Fruit fly (Drosophila melanogaster) whole organism, embryonic: ENCODE data around the gene CG4459.

Source experiments
- CG10959 ChIP-seq: fragments of 200-800 bp; sonication (Bioruptor generic); IDR thresholded peaks from 2 replicates; pipeline ENCODE4 v1.3.6; 2022; ENCODE audit warnings: missing biosample characterization, missing genetic modification characterization
- CG11398 ChIP-seq: fragments of 200-800 bp; sonication (Bioruptor generic); optimal IDR thresholded peaks from 2 replicates; lab custom pipeline; 2016; ENCODE audit warnings: missing biosample characterization, missing genetic modification characterization
- CG12769 ChIP-seq: fragments of 200-800 bp; sonication (Bioruptor generic); optimal IDR thresholded peaks from 2 replicates; lab custom pipeline; 2019; ENCODE audit warnings: missing biosample characterization, mild to moderate bottlenecking, missing genetic modification characterization, moderate library complexity
- CG13123 ChIP-seq: fragments of 200-800 bp; sonication (Bioruptor generic); optimal IDR thresholded peaks from 2 replicates; lab custom pipeline; 2016; ENCODE audit warnings: missing biosample characterization, missing genetic modification characterization
- CG14014 ChIP-seq: fragments of 200-800 bp; sonication (Bioruptor generic); IDR thresholded peaks from 2 replicates; pipeline ENCODE4 v1.3.6; 2022; ENCODE audit warnings: missing biosample characterization, missing genetic modification characterization
- CG15011 ChIP-seq: fragments of 200-800 bp; sonication (Bioruptor generic); optimal IDR thresholded peaks from 3 replicates; lab custom pipeline; 2018; ENCODE audit warnings: missing biosample characterization, mild to moderate bottlenecking, missing genetic modification characterization
- CG15073 ChIP-seq: fragments of 200-800 bp; sonication (Bioruptor generic); optimal IDR thresholded peaks from 2 replicates; lab custom pipeline; 2016; ENCODE audit warnings: missing biosample characterization, missing genetic modification characterization
- CG17568 ChIP-seq: fragments of 200-800 bp; sonication (Bioruptor generic); optimal IDR thresholded peaks from 2 replicates; lab custom pipeline; 2018; ENCODE audit warnings: missing biosample characterization, mild to moderate bottlenecking, missing genetic modification characterization, moderate library complexity
- CG17829 ChIP-seq: fragments of 200-800 bp; optimal IDR thresholded peaks from 2 replicates; lab custom pipeline; 2019; ENCODE audit warnings: missing biosample characterization, mild to moderate bottlenecking, missing genetic modification characterization, moderate library complexity
- CG17912 ChIP-seq: fragments of 200-800 bp; sonication (Bioruptor generic); optimal IDR thresholded peaks from 2 replicates; lab custom pipeline; 2018; ENCODE audit warnings: missing biosample characterization, mild to moderate bottlenecking, missing genetic modification characterization
- CG18011 ChIP-seq: fragments of 200-800 bp; sonication (Bioruptor generic); optimal IDR thresholded peaks from 2 replicates; lab custom pipeline; 2017; ENCODE audit warnings: missing biosample characterization, missing genetic modification characterization, mild to moderate bottlenecking, moderate library complexity, missing genotype
- CG2199 ChIP-seq: fragments of 200-800 bp; sonication (Bioruptor generic); IDR thresholded peaks from 3 replicates; pipeline ENCODE4 v1.3.6; 2022; ENCODE audit warnings: missing biosample characterization, missing genetic modification characterization
- CG34376 ChIP-seq: fragments of 200-800 bp; sonication (Bioruptor generic); optimal IDR thresholded peaks from 2 replicates; lab custom pipeline; 2018; ENCODE audit warnings: missing biosample characterization, mild to moderate bottlenecking, missing genetic modification characterization
- CG7839 ChIP-seq: fragments of 200-800 bp; sonication (Bioruptor generic); optimal IDR thresholded peaks from 3 replicates; lab custom pipeline; 2018; ENCODE audit warnings: missing biosample characterization, mild to moderate bottlenecking, missing genetic modification characterization, moderate library complexity
- CG9437 ChIP-seq: fragments of 200-800 bp; sonication (Bioruptor generic); optimal IDR thresholded peaks from 2 replicates; lab custom pipeline; 2018; ENCODE audit warnings: missing biosample characterization, mild to moderate bottlenecking, missing genetic modification characterization
- CG9797 ChIP-seq: fragments of 200-800 bp; sonication (Bioruptor generic); optimal IDR thresholded peaks from 3 replicates; lab custom pipeline; 2018; ENCODE audit warnings: missing biosample characterization, mild to moderate bottlenecking, missing genetic modification characterization
- CG9817 ChIP-seq: fragments of 200-800 bp; sonication (Bioruptor generic); optimal IDR thresholded peaks from 2 replicates; lab custom pipeline; 2018; ENCODE audit warnings: missing biosample characterization, mild to moderate bottlenecking, missing genetic modification characterization, moderate library complexity
- CG9932 ChIP-seq: fragments of 200-800 bp; sonication (Bioruptor generic); IDR thresholded peaks from 2 replicates; pipeline ENCODE4 v1.3.6; 2022; ENCODE audit warnings: missing biosample characterization, missing genetic modification characterization
- CHES-1-like ChIP-seq: fragments of 200-800 bp; sonication (Bioruptor generic); optimal IDR thresholded peaks from 2 replicates; lab custom pipeline; 2016; ENCODE audit warnings: missing biosample characterization, missing genetic modification characterization
- D19A ChIP-seq: fragments of 200-800 bp; optimal IDR thresholded peaks from 3 replicates; lab custom pipeline; 2019; ENCODE audit warnings: missing biosample characterization, mild to moderate bottlenecking, missing genetic modification characterization, moderate library complexity
- Ets65A ChIP-seq: fragments of 200-800 bp; sonication (Bioruptor generic); peaks from one replicate; lab custom pipeline; 2016; ENCODE audit warnings: missing biosample characterization, missing genetic modification characterization
- H2.0 ChIP-seq: fragments of 200-800 bp; sonication (Bioruptor generic); IDR thresholded peaks from 2 replicates; pipeline ENCODE4 v1.3.6; 2022; ENCODE audit warnings: missing biosample characterization, missing genetic modification characterization
- HLH3B ChIP-seq: fragments of 200-800 bp; sonication (Bioruptor generic); IDR thresholded peaks from 2 replicates; pipeline ENCODE4 v1.3.6; 2022; ENCODE audit warnings: missing biosample characterization, missing genetic modification characterization
- HmgD ChIP-seq: fragments of 200-800 bp; sonication (Bioruptor generic); optimal IDR thresholded peaks from 3 replicates; lab custom pipeline; 2016; ENCODE audit warnings: missing biosample characterization, missing genetic modification characterization
- Hr39 ChIP-seq: fragments of >200 bp; optimal IDR thresholded peaks from 2 replicates; lab custom pipeline; 2017
- Mes4 ChIP-seq: fragments of 200-800 bp; sonication (Bioruptor generic); optimal IDR thresholded peaks from 2 replicates; lab custom pipeline; 2016; ENCODE audit warnings: missing biosample characterization, missing genetic modification characterization
- Mrtf ChIP-seq: fragments of 200-800 bp; sonication (Bioruptor generic); IDR thresholded peaks from 3 replicates; pipeline ENCODE4 v1.3.6; 2022; ENCODE audit warnings: missing biosample characterization, missing genetic modification characterization
- NFAT ChIP-seq: fragments of 200-800 bp; sonication (Bioruptor generic); IDR thresholded peaks from 2 replicates; pipeline ENCODE4 v1.3.6; 2022; ENCODE audit warnings: missing biosample characterization, missing genetic modification characterization
- Nf-YA ChIP-seq: fragments of 200-800 bp; sonication (Bioruptor generic); IDR thresholded peaks from 2 replicates; pipeline ENCODE4 v1.3.6; 2022; ENCODE audit warnings: missing biosample characterization, missing genetic modification characterization
- YL-1 ChIP-seq: fragments of 200-800 bp; sonication (Bioruptor generic); optimal IDR thresholded peaks from 3 replicates; lab custom pipeline; 2017; ENCODE audit warnings: missing biosample characterization, mild to moderate bottlenecking, missing genetic modification characterization
- abd-A ChIP-seq: fragments of 200-800 bp; sonication (Bioruptor generic); optimal IDR thresholded peaks from 3 replicates; lab custom pipeline; 2019; ENCODE audit warnings: missing biosample characterization, mild to moderate bottlenecking, missing genetic modification characterization, moderate library complexity
- bab2 ChIP-seq: fragments of 200-800 bp; sonication (Bioruptor generic); optimal IDR thresholded peaks from 2 replicates; lab custom pipeline; 2016; ENCODE audit warnings: missing biosample characterization, missing genetic modification characterization
- bsh ChIP-seq, 2 experiments: fragments of 200-800 bp; sonication (Bioruptor generic); optimal IDR thresholded peaks; 2 replicates each; lab custom pipeline; 2017 to 2018; ENCODE audit warnings: mild to moderate bottlenecking in 2 of 2, missing biosample characterization in 2 of 2, missing genetic modification characterization in 2 of 2, moderate library complexity in 1 of 2
- cato ChIP-seq: fragments of 200-800 bp; sonication (Bioruptor generic); optimal IDR thresholded peaks from 2 replicates; lab custom pipeline; 2016; ENCODE audit warnings: missing biosample characterization, missing genetic modification characterization, borderline replicate concordance
- corto ChIP-seq: fragments of 200-800 bp; sonication (Bioruptor generic); optimal IDR thresholded peaks from 2 replicates; lab custom pipeline; 2016; ENCODE audit warnings: missing biosample characterization, mild to moderate bottlenecking, missing genetic modification characterization, moderate library complexity
- croc ChIP-seq: fragments of 200-800 bp; sonication (Bioruptor generic); conservative IDR thresholded peaks from 3 replicates; pipeline ENCODE4 v1.3.6; 2022; ENCODE audit warnings: missing biosample characterization, missing genetic modification characterization
- ham ChIP-seq: fragments of 200-800 bp; sonication (Bioruptor generic); IDR thresholded peaks from 2 replicates; pipeline ENCODE4 v1.3.6; 2022; ENCODE audit warnings: missing biosample characterization, missing genetic modification characterization
- lbe ChIP-seq: fragments of 200-800 bp; sonication (Bioruptor generic); optimal IDR thresholded peaks from 2 replicates; lab custom pipeline; 2016; ENCODE audit warnings: missing biosample characterization, mild to moderate bottlenecking, missing genetic modification characterization
- lmd ChIP-seq: fragments of 200-800 bp; sonication (Bioruptor generic); IDR thresholded peaks from 2 replicates; pipeline ENCODE4 v1.3.6; 2022; ENCODE audit warnings: missing biosample characterization, missing genetic modification characterization
- nerfin-1 ChIP-seq: fragments of 200-800 bp; sonication (Bioruptor generic); optimal IDR thresholded peaks from 3 replicates; lab custom pipeline; 2019; ENCODE audit warnings: missing biosample characterization, mild to moderate bottlenecking, missing genetic modification characterization, moderate library complexity
- p53 ChIP-seq: fragments of 200-800 bp; sonication (Bioruptor generic); optimal IDR thresholded peaks from 2 replicates; lab custom pipeline; 2016; ENCODE audit warnings: missing biosample characterization, missing genetic modification characterization
- slbo ChIP-seq: fragments of 200-800 bp; sonication (Bioruptor generic); IDR thresholded peaks from 2 replicates; pipeline ENCODE4 v1.3.6; 2022; ENCODE audit warnings: missing biosample characterization, missing genetic modification characterization
- sna ChIP-seq: fragments of 200-800 bp; sonication (Bioruptor generic); IDR thresholded peaks from 2 replicates; pipeline ENCODE4 v1.3.6; 2022; ENCODE audit warnings: missing biosample characterization, missing genetic modification characterization; ENCODE audit not compliant: partially characterized antibody
- so ChIP-seq: fragments of 200-800 bp; sonication (Bioruptor generic); IDR thresholded peaks from 3 replicates; pipeline ENCODE4 v1.3.6; 2022; ENCODE audit warnings: missing biosample characterization, missing genetic modification characterization
- sr ChIP-seq: fragments of 200-800 bp; sonication (Bioruptor generic); IDR thresholded peaks from 3 replicates; pipeline ENCODE4 v1.3.6; 2022; ENCODE audit warnings: missing biosample characterization, missing genetic modification characterization
- stc ChIP-seq: fragments of 200-800 bp; sonication (Bioruptor generic); IDR thresholded peaks from 2 replicates; pipeline ENCODE4 v1.3.6; 2022; ENCODE audit warnings: missing biosample characterization, missing genetic modification characterization
- tap ChIP-seq: fragments of 200-800 bp; optimal IDR thresholded peaks from 3 replicates; lab custom pipeline; 2019; ENCODE audit warnings: missing biosample characterization, mild to moderate bottlenecking, missing genetic modification characterization, moderate library complexity
- tx ChIP-seq: fragments of 200-800 bp; sonication (Bioruptor generic); optimal IDR thresholded peaks from 2 replicates; lab custom pipeline; 2016; ENCODE audit warnings: missing biosample characterization, missing genetic modification characterization
- unpg ChIP-seq: fragments of 200-800 bp; sonication (Bioruptor generic); optimal IDR thresholded peaks from 3 replicates; lab custom pipeline; 2018; ENCODE audit warnings: missing biosample characterization, mild to moderate bottlenecking, missing genetic modification characterization, moderate library complexity
- vvl ChIP-seq: fragments of 200-800 bp; sonication (Bioruptor generic); IDR thresholded peaks from 2 replicates; pipeline ENCODE4 v1.3.6; 2022; ENCODE audit warnings: missing biosample characterization, missing genetic modification characterization
- wor ChIP-seq: fragments of 200-800 bp; sonication (Bioruptor generic); IDR thresholded peaks from 2 replicates; pipeline ENCODE4 v1.3.6; 2022; ENCODE audit warnings: missing biosample characterization, missing genetic modification characterization
- zfh1 ChIP-seq: fragments of 200-800 bp; sonication (Bioruptor generic); IDR thresholded peaks from 3 replicates; pipeline ENCODE4 v1.3.6; 2022; ENCODE audit warnings: missing biosample characterization, missing genetic modification characterization

Gene CG4459

dm6 chr3R:19892046-19892445, 36.4 kb downstream of the CG4459 start (continued):
- peak; percentile 31 for TF ChIP-seq HmgD (GFP tag; lab: Kevin White, UChicago)
- TF ChIP-seq Mrtf (GFP tag; lab: Robert Waterston, UW) = 0 out of 3 replicates have a peak, but pooled peaks have one; percentile 60
- TF ChIP-seq CG18011 = no peak
- peak in 1 of 2 experiments; percentile 75 for TF ChIP-seq bsh (GFP tag; optimal IDR thresholded peaks at IDR 0.05; lab: Kevin White, UChicago)
- TF ChIP-seq CG15073 (GFP tag; lab: Kevin White, UChicago) = no peak
- no peak for TF ChIP-seq YL-1 (GFP tag; lab: Kevin White, UChicago)
- TF ChIP-seq CG17912 (GFP tag; lab: Kevin White, UChicago) = peak; percentile 14
- TF ChIP-seq CG34376 = peak; percentile 20
- peak; percentile 36 for TF ChIP-seq cato (GFP tag; lab: Kevin White, UChicago)
- peak; percentile 71 for TF ChIP-seq tap (tag; lab: Kevin White, UChicago)
- peak; percentile 55 for TF ChIP-seq CG9437 (GFP tag; lab: Kevin White, UChicago)
- TF ChIP-seq slbo (GFP tag; lab: Robert Waterston, UW) = peak; percentile 69
- TF ChIP-seq D19A = peak; percentile 67
- TF ChIP-seq CG14014 (GFP tag; lab: Robert Waterston, UW) = peak; percentile 79
- TF ChIP-seq nerfin-1 (tag; lab: Kevin White, UChicago) = peak; percentile 59
- TF ChIP-seq lbe (GFP tag; lab: Kevin White, UChicago) = no peak
- TF ChIP-seq sna (GFP tag; lab: Robert Waterston, UW) = no peak
- peak; percentile 82 for TF ChIP-seq unpg
- TF ChIP-seq CG2199 (GFP tag; lab: Robert Waterston, UW) = peak; percentile 71; the same call in 1 of the 3 replicates
- peak; percentile 59 for TF ChIP-seq croc (GFP tag; lab: Robert Waterston, UW)
- TF ChIP-seq so (GFP tag; lab: Robert Waterston, UW) = peak; percentile 71; the same call in 2 of the 3 replicates
- peak; percentile 40 for TF ChIP-seq CHES-1-like (GFP tag; lab: Kevin White, UChicago)
- TF ChIP-seq p53 (GFP tag; lab: Kevin White, UChicago) = peak; percentile 15
- peak; percentile 41 for TF ChIP-seq CG11398
- TF ChIP-seq Mes4 (GFP tag; lab: Kevin White, UChicago) = no peak
- no peak for TF ChIP-seq ham (GFP tag; lab: Robert Waterston, UW)
- TF ChIP-seq abd-A = no peak
- peak; percentile 43 for TF ChIP-seq CG15011 (GFP tag; lab: Kevin White, UChicago)
- peak; percentile 54 for TF ChIP-seq CG10959 (GFP tag; lab: Robert Waterston, UW)
- no peak for TF ChIP-seq corto
- no peak for TF ChIP-seq CG9797

- TF ChIP-seq wor (0 out of 2 replicates have a peak, but pooled peaks have one; percentile 10), zfh1 (GFP tag; lab: Robert Waterston, UW) (no peak), vvl (GFP tag; lab: Robert Waterston, UW) (peak; percentile 43; the same call in 1 of the 2 replicates), sr (GFP tag; lab: Robert Waterston, UW) (0 out of 3 replicates have a peak, but pooled peaks have one; percentile 30), Nf-YA (GFP tag; lab: Robert Waterston, UW) (0 out of 2 replicates have a peak, but pooled peaks have one; percentile 22), CG7839 (no peak), stc (GFP tag; lab: Robert Waterston, UW) (0 out of 2 replicates have a peak, but pooled peaks have one; percentile 23), CG17568 (GFP tag; lab: Kevin White, UChicago) (no peak), H2.0 (GFP tag; lab: Robert Waterston, UW) (peak; percentile 18; the same call in 1 of the 2 replicates), tx (GFP tag; lab: Kevin White, UChicago) (no peak), CG9932 (GFP tag; lab: Robert Waterston, UW) (peak; percentile 24; the same call in 1 of the 2 replicates), CG12769 (peak; percentile 85), CG9817 (tag; lab: Kevin White, UChicago) (no peak), Ets65A (GFP tag; lab: Kevin White, UChicago) (peak; percentile 13), HLH3B (peak; percentile 23; the same call in 1 of the 2 replicates), Hr39 (lab: Kevin White, UChicago) (no peak), lmd (GFP tag; lab: Robert Waterston, UW) (0 out of 2 replicates have a peak, but pooled peaks have one; percentile 22), NFAT (GFP tag; lab: Robert Waterston, UW) (no peak), bab2 (GFP tag; lab: Kevin White, UChicago) (no peak), CG13123 (no peak), CG17829 (tag; lab: Kevin White, UChicago) (no peak)
Observed at dm6 chr3R:19891363-19891762, 37.1 kb downstream of the CG4459 start.
